Worm (Caenorhabditis elegans) whole organism, dauer: Measurements from ENCODE around the gene F57B9.1.
"Not testable (repeated sequence)": the region's sequence is repeated elsewhere in the genome, so short reads cannot be mapped to it uniquely, and the experiment has no call there.

Source experiments
- unc-62 ChIP-seq: sonication (generic microtip); optimal IDR thresholded peaks from 2 replicates; lab custom pipeline; 2017; ENCODE audit warnings: missing biosample characterization, missing genetic modification reagents, missing genetic modification characterization

F57B9.1 gene

ce11 chrIII:6958674-6959241, 3.1 kb upstream of the F57B9.1 start:
- no peak for TF ChIP-seq unc-62

- TF ChIP-seq unc-62: no peak
Observed at ce11 chrIII:6961167-6961566, 723 bp upstream of the F57B9.1 start.

DNA sequence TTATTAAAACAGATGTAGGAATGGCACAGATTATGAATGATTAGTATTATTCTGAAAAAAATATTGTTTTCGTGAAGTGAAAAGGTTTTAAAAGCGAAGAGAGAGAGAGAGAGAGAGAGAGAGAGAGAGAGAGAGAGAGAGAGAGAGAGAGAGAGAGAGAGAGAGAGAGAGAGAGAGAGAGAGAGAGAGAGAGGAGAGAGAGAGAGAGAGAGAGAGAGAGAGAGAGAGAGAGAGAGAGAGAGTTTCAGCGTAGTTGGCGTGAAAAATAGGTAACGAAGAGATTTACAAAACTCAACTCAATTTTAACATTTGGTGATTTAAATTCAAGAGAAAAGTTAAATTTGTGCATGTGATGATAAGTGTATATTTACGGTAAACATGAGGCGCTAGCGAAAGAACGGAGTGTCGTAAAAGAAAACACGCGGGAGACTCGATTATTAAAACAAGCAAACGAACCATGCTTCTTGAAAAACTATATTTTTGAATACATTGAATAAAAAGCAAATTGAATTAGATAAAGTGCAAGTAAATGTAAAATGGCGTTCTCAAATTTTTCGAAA, 6.3 kb downstream of the F57B9.1 start, which contains the start of gene panl-2:
panl-2 (minus strand) TSS at position 51 of the 560 bp plus-strand sequence.
- no peak for TF ChIP-seq unc-62

DNA sequence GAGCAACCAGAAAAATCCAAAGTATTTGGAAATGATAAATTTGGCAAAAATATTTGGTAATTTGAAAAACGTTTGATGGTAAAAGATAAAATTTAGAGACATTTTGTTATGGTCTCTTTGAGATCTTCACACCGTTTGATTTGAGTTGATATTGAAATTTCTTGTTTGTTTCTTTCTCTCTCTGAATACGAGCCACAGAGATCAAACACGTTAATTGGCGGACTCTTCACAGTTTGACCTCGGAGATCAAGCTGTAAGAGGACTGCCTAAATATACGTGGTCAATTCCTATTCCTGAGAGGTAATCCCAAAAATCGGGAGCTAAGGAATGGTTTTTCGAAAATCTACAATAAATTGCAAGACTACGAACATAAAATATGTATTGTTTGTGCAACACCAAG, 6.8 kb downstream of the F57B9.1 start:
- no peak for TF ChIP-seq unc-62

DNA sequence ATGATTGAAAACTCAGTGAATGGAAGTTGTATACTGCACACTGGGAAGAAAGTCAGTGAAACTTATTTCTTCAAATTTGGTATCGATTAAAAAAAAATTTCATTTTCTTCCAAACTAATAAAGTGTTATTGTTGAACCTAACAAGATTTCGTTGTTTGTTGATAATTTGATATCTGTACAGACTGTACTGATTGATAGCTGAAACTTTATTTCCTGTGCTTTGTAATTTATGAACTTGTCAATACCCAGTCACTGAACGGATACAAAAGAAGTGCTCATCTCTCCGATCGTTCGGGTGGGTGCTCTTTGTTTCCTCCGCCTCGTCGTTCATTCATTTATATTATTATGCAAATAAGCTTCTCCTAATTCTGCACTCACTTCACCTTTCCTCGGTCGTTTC, 7.2 kb downstream of the F57B9.1 start, which contains the start of gene F31E3.12:
F31E3.12 (plus strand) TSS at position 301 of the 400 bp plus-strand sequence.
- TF ChIP-seq unc-62: no peak

- no peak for TF ChIP-seq unc-62
Observed at ce11 chrIII:6969781-6970342, 8.0 kb downstream of the F57B9.1 start.

- no peak for TF ChIP-seq unc-62
Observed at ce11 chrIII:6970744-6971143, 8.9 kb downstream of the F57B9.1 start.

ce11 chrIII:6971662-6972284, 9.9 kb downstream of the F57B9.1 start, which contains the start of the genes eef-1A.1 and rfc-4:
Gene eef-1A.1, minus strand, starts transcription at chrIII:6971712.
Gene rfc-4, plus strand, starts transcription at chrIII:6972253.
- TF ChIP-seq unc-62: no peak

DNA sequence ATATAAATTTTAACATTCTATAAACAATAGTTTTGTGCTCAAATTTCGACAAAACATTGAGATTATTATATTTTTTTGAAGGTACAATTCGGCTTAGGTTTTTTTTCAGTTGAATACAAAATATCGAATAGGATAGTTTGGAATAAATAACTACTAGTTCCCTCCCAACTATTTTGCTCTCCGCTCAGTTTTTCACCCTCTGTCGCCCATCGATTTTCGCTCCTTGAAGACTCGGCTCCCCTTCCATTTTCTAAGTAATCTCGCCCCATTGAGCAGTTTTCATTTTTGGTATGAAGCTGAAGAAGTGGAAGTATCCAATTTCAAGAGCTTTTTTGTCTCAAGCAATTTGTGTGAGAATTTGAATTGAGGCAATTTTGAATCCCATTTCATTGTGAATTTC, 11.8 kb downstream of the F57B9.1 start, which contains the start of gene F31E3.2:
F31E3.2 (plus strand) TSS at position 301 of the 400 bp plus-strand sequence.
- TF ChIP-seq unc-62: no peak

- TF ChIP-seq unc-62: no peak
Observed at ce11 chrIII:6974952-6975351, 13.1 kb downstream of the F57B9.1 start.

- no peak for TF ChIP-seq unc-62
Observed at ce11 chrIII:6978875-6979274, 17.0 kb downstream of the F57B9.1 start.

DNA sequence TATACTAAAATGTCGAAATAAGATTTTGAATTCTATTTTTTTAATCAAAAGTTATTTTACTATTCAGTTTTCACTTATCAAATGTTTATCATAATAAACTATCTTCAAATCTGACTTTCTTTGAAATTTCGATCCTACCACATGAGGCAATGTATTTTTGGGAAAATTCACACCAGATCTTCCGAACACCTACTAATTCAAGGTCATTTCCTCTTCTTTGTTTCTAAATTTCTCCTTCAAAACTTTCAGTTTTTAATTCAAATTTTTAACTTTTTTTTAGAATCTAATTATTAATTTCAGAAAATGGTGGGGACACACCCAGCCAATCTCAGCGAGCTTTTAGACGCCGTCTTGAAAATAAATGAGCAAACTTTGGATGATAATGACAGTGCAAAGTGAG, 17.7 kb downstream of the F57B9.1 start, which contains the start of gene ceh-20:
ceh-20 (plus strand) TSS at position 301 of the 400 bp plus-strand sequence.
- no peak for TF ChIP-seq unc-62

- TF ChIP-seq unc-62: not testable (repeated sequence)
Observed at ce11 chrIII:6981989-6982553, 20.2 kb downstream of the F57B9.1 start, which contains the start of gene F31E3.6. Gene F31E3.6, plus strand, starts transcription at chrIII:6982081.

- TF ChIP-seq unc-62: no peak
Observed at ce11 chrIII:6988060-6988459, 26.2 kb downstream of the F57B9.1 start.

- no peak for TF ChIP-seq unc-62
Observed at ce11 chrIII:6989201-6989600, 27.3 kb downstream of the F57B9.1 start.

ce11 chrIII:6989900-6990299, 28.0 kb downstream of the F57B9.1 start, which contains the start of gene prk-1:
Gene prk-1, plus strand, starts transcription at chrIII:6990168.
- no peak for TF ChIP-seq unc-62

ce11 chrIII:6991465-6991864, 29.6 kb downstream of the F57B9.1 start:
- no peak for TF ChIP-seq unc-62
